Fruit fly (Drosophila melanogaster): ENCODE data around the gene scramb2.

The scramb2 gene

dm6 chr3L:3050185-3050584, 3.6 kb upstream of the scramb2 start, which contains the start of gene CG32485:
CG32485 (plus strand) TSS chr3L:3050323.
- no peak for TF ChIP-seq CTCF (optimal IDR thresholded peaks at IDR 0.05)
- no peak for TF ChIP-seq CG8478 (optimal IDR thresholded peaks at IDR 0.05)

- no peak for TF ChIP-seq CG8478 (optimal IDR thresholded peaks at IDR 0.05)
- no peak for TF ChIP-seq CTCF (optimal IDR thresholded peaks at IDR 0.05)
Measured at dm6 chr3L:3048647-3049046, 2.0 kb upstream of the scramb2 start.

dm6 chr3L:3045256-3045743, 1.3 kb downstream of the scramb2 start:
- no peak for TF ChIP-seq CTCF (optimal IDR thresholded peaks at IDR 0.05)
- no peak for TF ChIP-seq CG8478 (optimal IDR thresholded peaks at IDR 0.05)

dm6 chr3L:3042150-3043049, 4.2 kb downstream of the scramb2 start, which contains the start of gene Prx4:
Prx4 (plus strand) TSS chr3L:3042359.
- TF ChIP-seq CTCF (optimal IDR thresholded peaks at IDR 0.05), result no peak
- no peak for TF ChIP-seq CG8478 (optimal IDR thresholded peaks at IDR 0.05)

DNA sequence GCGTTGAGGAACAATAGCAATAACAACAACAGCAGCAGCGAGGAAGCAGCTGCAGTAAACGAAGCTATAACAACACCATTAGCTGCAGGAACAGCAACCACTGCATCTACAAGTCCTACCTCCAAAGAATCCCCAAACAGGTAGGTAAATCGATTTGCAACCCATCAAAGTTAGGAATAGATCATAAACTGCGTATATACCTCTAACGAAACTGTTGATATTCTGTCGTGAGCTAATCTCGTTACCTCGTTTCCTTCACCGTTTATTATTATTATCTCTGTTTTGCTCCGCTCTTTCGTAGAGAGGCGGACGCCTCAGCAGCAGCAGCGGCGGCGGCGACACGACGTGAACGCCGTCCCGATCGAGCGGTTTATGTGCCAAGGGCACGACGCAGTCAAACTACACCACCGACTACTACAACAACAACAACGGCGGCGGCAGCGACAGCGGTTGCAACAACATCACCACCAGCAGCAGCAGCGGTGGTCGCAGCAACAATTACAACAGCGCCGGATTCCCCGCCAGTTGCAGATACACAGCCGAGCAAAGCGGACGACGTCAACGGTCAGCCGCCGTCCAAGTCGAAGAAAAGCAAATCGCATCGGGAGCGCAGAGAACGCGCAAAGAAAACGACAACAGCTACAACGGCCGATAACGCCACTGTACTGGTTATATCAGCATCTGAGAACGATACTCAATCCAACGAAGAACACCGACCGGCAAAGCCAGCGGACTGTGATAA, 8.6 kb downstream of the scramb2 start:
- TF ChIP-seq CG8478 (optimal IDR thresholded peaks at IDR 0.05) (no peak), CTCF (optimal IDR thresholded peaks at IDR 0.05) (no peak)

dm6 chr3L:3036951-3037586, 9.5 kb downstream of the scramb2 start:
- TF ChIP-seq CTCF (optimal IDR thresholded peaks at IDR 0.05), result no peak
- no peak for TF ChIP-seq CG8478 (optimal IDR thresholded peaks at IDR 0.05)

DNA sequence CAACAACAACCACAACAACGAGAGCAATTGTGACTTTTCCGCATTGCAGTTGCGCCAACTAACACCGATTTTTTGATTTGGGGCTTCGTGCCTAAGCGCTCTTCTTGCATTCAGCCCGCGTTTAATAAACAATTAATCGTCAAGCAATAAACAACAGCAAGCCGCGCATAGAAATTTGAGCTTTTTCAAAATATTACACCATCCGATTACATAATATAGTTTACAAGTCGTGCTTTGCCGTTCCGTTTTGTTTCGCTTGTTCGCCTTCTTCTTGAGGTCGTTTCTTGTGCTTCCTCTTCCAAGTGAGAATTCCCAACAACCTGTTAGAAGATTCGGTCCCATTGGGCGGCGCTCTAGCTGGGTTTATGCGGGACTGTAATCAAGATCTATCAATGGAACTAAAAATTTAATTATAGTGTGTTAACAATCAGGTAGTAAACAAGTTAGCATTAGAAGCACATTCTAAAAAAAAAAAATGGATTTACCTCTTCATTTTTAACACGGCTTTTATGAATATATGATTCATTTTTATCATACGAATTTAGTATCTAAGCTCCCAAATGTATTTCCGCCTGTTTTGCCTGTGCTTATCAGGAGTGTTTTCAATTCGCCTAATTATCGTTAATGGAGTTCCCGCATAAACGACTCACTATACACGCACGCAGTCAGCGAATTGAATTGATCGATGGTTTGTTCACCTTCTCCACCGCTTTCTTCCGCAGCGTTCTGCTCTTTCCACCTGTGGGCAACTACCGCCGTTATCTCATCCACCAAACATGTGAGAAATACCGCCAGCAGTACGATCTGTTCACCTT, 10.6 kb downstream of the scramb2 start:
- no peak for TF ChIP-seq CG8478 (optimal IDR thresholded peaks at IDR 0.05)
- TF ChIP-seq CTCF (optimal IDR thresholded peaks at IDR 0.05), result no peak

dm6 chr3L:3034779-3035643, 11.6 kb downstream of the scramb2 start, which contains the start of gene CG2162:
CG2162 (plus strand) TSS chr3L:3035196.
- TF ChIP-seq CTCF (optimal IDR thresholded peaks at IDR 0.05) (no peak), CG8478 (optimal IDR thresholded peaks at IDR 0.05) (no peak)

dm6 chr3L:3026421-3026820, 20.2 kb downstream of the scramb2 start, which contains the start of gene aly:
aly (minus strand) TSS chr3L:3026521.
- TF ChIP-seq CTCF (optimal IDR thresholded peaks at IDR 0.05) (no peak), CG8478 (optimal IDR thresholded peaks at IDR 0.05) (no peak)

DNA sequence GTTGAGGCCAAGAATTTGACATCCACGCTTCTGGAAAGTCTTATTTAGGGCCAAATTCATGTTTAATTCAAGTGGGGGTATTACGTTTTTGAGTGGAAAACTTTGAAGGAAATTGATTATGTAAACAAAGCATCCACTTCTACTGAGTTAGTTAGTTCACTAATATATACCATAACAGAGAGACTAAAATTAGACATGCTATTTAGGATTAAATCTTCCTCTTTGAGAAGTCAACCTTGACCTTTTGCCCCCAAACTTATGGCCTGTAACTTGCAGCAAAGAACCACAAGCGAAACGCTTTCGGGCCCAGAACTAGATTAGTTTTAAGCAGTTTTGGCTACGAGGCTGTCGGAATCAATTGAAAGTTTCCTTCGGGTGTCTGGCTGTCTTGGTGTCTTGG, 29.5 kb downstream of the scramb2 start, which contains the start of gene CG32487:
Gene CG32487 (minus strand): TSS at position 101 of the 400 bp plus-strand sequence.
- TF ChIP-seq CTCF (optimal IDR thresholded peaks at IDR 0.05) (no peak), CG8478 (optimal IDR thresholded peaks at IDR 0.05) (no peak)

DNA sequence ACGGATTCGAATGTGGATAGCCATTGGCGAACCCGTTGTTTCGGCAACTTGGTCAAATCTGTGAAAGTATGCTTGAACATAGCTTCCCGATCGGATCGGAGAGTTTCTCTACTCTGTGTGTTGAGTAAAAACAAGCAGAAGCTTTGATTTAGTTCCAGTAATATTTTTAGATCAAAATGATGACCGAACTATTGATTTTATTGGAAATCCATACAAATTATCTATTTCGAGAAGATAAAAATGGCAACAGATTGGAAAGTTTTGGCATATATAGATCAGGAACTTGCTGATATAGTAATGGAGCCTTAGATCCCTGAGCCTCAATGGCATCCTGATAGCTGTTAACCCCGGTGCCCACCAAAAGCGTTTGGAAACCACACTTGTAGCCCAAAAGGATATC, 30.6 kb downstream of the scramb2 start, which contains the start of gene CG32488:
Gene CG32488 (minus strand): TSS at position 101 of the 400 bp plus-strand sequence.
- TF ChIP-seq CTCF (optimal IDR thresholded peaks at IDR 0.05), result no peak
- no peak for TF ChIP-seq CG8478 (optimal IDR thresholded peaks at IDR 0.05)

DNA sequence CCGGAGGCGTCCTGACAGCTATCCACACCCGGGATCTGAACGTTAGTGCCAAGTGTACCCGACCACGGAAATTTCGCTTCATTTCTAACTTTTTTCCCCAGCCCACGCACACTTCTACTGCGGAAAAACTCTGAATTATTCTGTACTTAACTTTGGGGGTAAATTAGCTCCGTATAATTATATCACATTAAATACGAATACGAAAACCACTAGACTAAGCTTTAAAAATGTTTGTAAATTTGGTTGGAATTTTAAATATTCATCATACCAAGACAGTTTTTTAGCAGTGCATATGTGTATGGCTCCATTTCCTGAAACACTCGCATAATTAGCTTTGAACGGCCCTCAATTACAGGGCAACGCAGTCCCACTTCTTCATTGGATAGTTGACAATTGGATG, 33.1 kb downstream of the scramb2 start:
- no peak for TF ChIP-seq CTCF (optimal IDR thresholded peaks at IDR 0.05)
- no peak for TF ChIP-seq CG8478 (optimal IDR thresholded peaks at IDR 0.05)

DNA sequence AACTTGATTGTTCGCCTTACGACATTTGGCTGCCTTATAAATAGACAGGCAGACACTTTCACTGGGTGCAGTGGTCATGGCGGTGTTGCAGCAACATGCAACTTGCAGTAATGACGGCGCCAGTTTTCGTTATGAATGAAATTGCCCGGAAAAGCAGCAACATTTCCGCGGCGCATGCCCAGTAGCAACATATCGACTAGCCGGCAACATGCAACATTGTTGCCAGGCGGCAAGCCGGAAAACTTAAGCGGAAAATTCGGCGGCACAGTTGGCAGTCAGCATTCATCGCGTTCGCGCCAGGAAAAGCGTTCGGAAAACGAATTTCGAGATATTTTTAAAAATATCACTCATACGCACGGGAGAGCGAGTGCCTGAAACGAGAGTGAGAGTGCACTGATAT, 45.2 kb downstream of the scramb2 start, which contains the start of gene FMRFaR:
Gene FMRFaR (plus strand): TSS at position 272 of the 400 bp plus-strand sequence.
- no peak for TF ChIP-seq CTCF (optimal IDR thresholded peaks at IDR 0.05)
- no peak for TF ChIP-seq CG8478 (optimal IDR thresholded peaks at IDR 0.05)
